Worm (Caenorhabditis elegans) whole organism, L4 larva: ENCODE measurements around the gene ugt-24.

Experiments used
- F10B5.3 ChIP-seq: sonication (generic microtip); optimal IDR thresholded peaks from 2 replicates; lab custom pipeline; 2016; ENCODE audit warnings: mild to moderate bottlenecking, missing genetic modification characterization, missing compliant biosample characterization
- F26F4.8 ChIP-seq: fragments of 200-800 bp; sonication (Bioruptor generic); conservative IDR thresholded peaks from 2 replicates; pipeline ENCODE4 v1.3.6; 2022; ENCODE audit warnings: missing genetic modification characterization, missing compliant biosample characterization
- F49E8.2 ChIP-seq: sonication (generic microtip); optimal IDR thresholded peaks from 2 replicates; lab custom pipeline; 2016; ENCODE audit warnings: missing compliant biosample characterization, mild to moderate bottlenecking, missing genetic modification characterization, borderline replicate concordance
- R02D3.7 ChIP-seq: fragments of 150-350 bp; sonication (generic microtip); optimal IDR thresholded peaks from 3 replicates; lab custom pipeline; 2014; ENCODE audit warnings: missing biosample characterization, missing genetic modification characterization
- T20F7.1 ChIP-seq: fragments of 200-800 bp; sonication (Bioruptor generic); optimal IDR thresholded peaks from 2 replicates; lab custom pipeline; 2018; ENCODE audit warnings: mild to moderate bottlenecking, missing genetic modification characterization, missing compliant biosample characterization
- T26A8.4 ChIP-seq: fragments of 200-800 bp; sonication (Bioruptor generic); IDR thresholded peaks from 2 replicates; pipeline ENCODE4 v1.3.6; 2022; ENCODE audit warnings: missing genetic modification characterization, missing compliant biosample characterization
- Y48G9A.11 ChIP-seq: fragments of 200-800 bp; sonication (Bioruptor generic); IDR thresholded peaks from 2 replicates; pipeline ENCODE4 v1.3.6; 2022; ENCODE audit warnings: missing genetic modification reagents, missing genetic modification characterization, missing compliant biosample characterization
- Y5F2A.4 ChIP-seq: fragments of 200-800 bp; sonication (Bioruptor generic); optimal IDR thresholded peaks from 2 replicates; lab custom pipeline; 2018; ENCODE audit warnings: mild to moderate bottlenecking, missing genetic modification characterization, missing compliant biosample characterization
- ZK337.2 ChIP-seq: fragments of 200-800 bp; sonication (Bioruptor generic); IDR thresholded peaks from 2 replicates; pipeline ENCODE4 v1.3.6; 2022; ENCODE audit warnings: missing genetic modification reagents, missing genetic modification characterization, missing compliant biosample characterization
- ceh-20 ChIP-seq: fragments of 200-800 bp; sonication (Bioruptor generic); IDR thresholded peaks from 2 replicates; pipeline ENCODE4 v1.3.6; 2022; ENCODE audit warnings: missing genetic modification reagents, missing genetic modification characterization, missing compliant biosample characterization
- ceh-28 ChIP-seq: fragments of 150-350 bp; optimal IDR thresholded peaks from 2 replicates; lab custom pipeline; 2014; ENCODE audit warnings: missing biosample characterization, missing genetic modification reagents, missing genetic modification characterization
- ces-1 ChIP-seq: fragments of 150-350 bp; sonication (generic microtip); optimal IDR thresholded peaks from 4 replicates; lab custom pipeline; 2014; ENCODE audit warnings: missing biosample characterization, missing genetic modification reagents, missing genetic modification characterization
- cey-2 ChIP-seq: sonication (generic microtip); optimal IDR thresholded peaks from 3 replicates; lab custom pipeline; 2017; ENCODE audit warnings: missing genetic modification characterization, mild to moderate bottlenecking, missing compliant biosample characterization, antibody characterized with exemption, borderline replicate concordance; ENCODE audit not compliant: insufficient read depth
- daf-12 ChIP-seq: fragments of 150-350 bp; optimal IDR thresholded peaks from 2 replicates; lab custom pipeline; 2014; ENCODE audit warnings: missing biosample characterization, missing genetic modification reagents, missing genetic modification characterization
- daf-16 ChIP-seq, 3 experiments: sonication (generic microtip); optimal IDR thresholded peaks; 2 replicates each; lab custom pipeline; 2016 to 2017; ENCODE audit warnings: missing genetic modification characterization in 3 of 3, missing genetic modification reagents in 3 of 3, mild to moderate bottlenecking in 2 of 3, missing compliant biosample characterization in 2 of 3, missing biosample characterization in 1 of 3, moderate library complexity in 1 of 3
- dmd-6 ChIP-seq: fragments of 200-800 bp; sonication (Bioruptor generic); IDR thresholded peaks from 2 replicates; pipeline ENCODE4 v1.3.6; 2022; ENCODE audit warnings: missing genetic modification reagents, missing genetic modification characterization, missing compliant biosample characterization
- egl-43 ChIP-seq: fragments of 200-800 bp; sonication (Bioruptor generic); IDR thresholded peaks from 2 replicates; pipeline ENCODE4 v1.3.6; 2022; ENCODE audit warnings: missing genetic modification reagents, missing genetic modification characterization, missing compliant biosample characterization
- fkh-10 ChIP-seq: fragments of 150-350 bp; optimal IDR thresholded peaks from 2 replicates; lab custom pipeline; 2014; ENCODE audit warnings: missing biosample characterization, missing genetic modification reagents, missing genetic modification characterization
- hlh-11 ChIP-seq: fragments of 200-800 bp; sonication (Bioruptor generic); optimal IDR thresholded peaks from 2 replicates; lab custom pipeline; 2018; ENCODE audit warnings: mild to moderate bottlenecking, missing genetic modification characterization, missing compliant biosample characterization
- lin-29 ChIP-seq: fragments of 200-800 bp; sonication (Bioruptor generic); IDR thresholded peaks from 2 replicates; pipeline ENCODE4 v1.3.6; 2022; ENCODE audit warnings: missing genetic modification reagents, missing genetic modification characterization, missing compliant biosample characterization
- lin-38 ChIP-seq: fragments of 200-800 bp; sonication (Bioruptor generic); IDR thresholded peaks from 2 replicates; pipeline ENCODE4 v1.3.6; 2022; ENCODE audit warnings: missing genetic modification reagents, missing genetic modification characterization, missing compliant biosample characterization
- madf-5 ChIP-seq, 2 experiments: fragments of 200-800 bp; sonication (Bioruptor generic); IDR thresholded peaks; 2 replicates each; pipeline ENCODE4 v1.3.6; 2022; ENCODE audit warnings: missing compliant biosample characterization in 2 of 2, missing genetic modification characterization in 2 of 2
- madf-9 ChIP-seq: fragments of 200-800 bp; sonication (Bioruptor generic); conservative IDR thresholded peaks from 2 replicates; pipeline ENCODE4 v1.3.6; 2022; ENCODE audit warnings: missing genetic modification reagents, missing genetic modification characterization, missing compliant biosample characterization
- mdl-1 ChIP-seq, 2 experiments: fragments of 150-350 bp in 1 of 2; sonication (generic microtip) in 1 of 2; optimal IDR thresholded peaks; 2 replicates each; lab custom pipeline; 2014 to 2017; ENCODE audit warnings: missing biosample characterization in 2 of 2, missing genetic modification characterization in 2 of 2
- mdt-29 ChIP-seq: fragments of 200-800 bp; sonication (Bioruptor generic); IDR thresholded peaks from 2 replicates; pipeline ENCODE4 v1.3.6; 2022; ENCODE audit warnings: missing genetic modification reagents, missing genetic modification characterization, missing compliant biosample characterization
- mes-2 ChIP-seq: sonication (generic microtip); optimal IDR thresholded peaks from 2 replicates; lab custom pipeline; 2016; ENCODE audit warnings: missing genotype, mild to moderate bottlenecking, missing genetic modification characterization, missing compliant biosample characterization; ENCODE audit not compliant: poor library complexity, severe bottlenecking
- mxl-2 ChIP-seq: fragments of 200-800 bp; sonication (Bioruptor generic); conservative IDR thresholded peaks from 2 replicates; pipeline ENCODE4 v1.3.6; 2022; ENCODE audit warnings: missing genetic modification reagents, missing genetic modification characterization, missing compliant biosample characterization
- nhr-11 ChIP-seq: fragments of 150-350 bp; optimal IDR thresholded peaks from 2 replicates; lab custom pipeline; 2014; ENCODE audit warnings: missing biosample characterization, missing genetic modification characterization
- nhr-237 ChIP-seq: sonication (generic microtip); optimal IDR thresholded peaks from 2 replicates; lab custom pipeline; 2017; ENCODE audit warnings: missing biosample characterization, missing genetic modification characterization
- nhr-41 ChIP-seq: fragments of 200-800 bp; sonication (Bioruptor generic); IDR thresholded peaks from 2 replicates; pipeline ENCODE4 v1.3.6; 2022; ENCODE audit warnings: missing genetic modification reagents, missing genetic modification characterization, missing compliant biosample characterization
- nhr-48 ChIP-seq: sonication (generic microtip); optimal IDR thresholded peaks from 2 replicates; lab custom pipeline; 2016; ENCODE audit warnings: mild to moderate bottlenecking, missing genetic modification characterization, missing compliant biosample characterization
- nhr-76 ChIP-seq: fragments of 150-350 bp; optimal IDR thresholded peaks from 2 replicates; lab custom pipeline; 2014; ENCODE audit warnings: missing biosample characterization, missing genetic modification characterization
- rbr-2 ChIP-seq: sonication (generic microtip); optimal IDR thresholded peaks from 2 replicates; lab custom pipeline; 2016; ENCODE audit warnings: missing genotype, missing genetic modification characterization, missing compliant biosample characterization
- sdz-12 ChIP-seq: fragments of 200-800 bp; sonication (Bioruptor generic); optimal IDR thresholded peaks from 2 replicates; lab custom pipeline; 2018; ENCODE audit warnings: mild to moderate bottlenecking, missing genetic modification characterization, missing compliant biosample characterization
- set-16 ChIP-seq: fragments of 200-800 bp; sonication (Bioruptor generic); IDR thresholded peaks from 2 replicates; pipeline ENCODE4 v1.3.6; 2022; ENCODE audit warnings: missing genetic modification reagents, missing genetic modification characterization, missing compliant biosample characterization
- snpc-1.2 ChIP-seq: fragments of 200-800 bp; sonication (Bioruptor generic); IDR thresholded peaks from 2 replicates; pipeline ENCODE4 v1.3.6; 2022; ENCODE audit warnings: missing genetic modification reagents, missing genetic modification characterization, missing compliant biosample characterization
- spr-1 ChIP-seq: sonication (generic microtip); optimal IDR thresholded peaks from 2 replicates; lab custom pipeline; 2016; ENCODE audit warnings: mild to moderate bottlenecking, missing genetic modification characterization, missing compliant biosample characterization
- tag-97 ChIP-seq: fragments of 200-800 bp; sonication (Bioruptor generic); IDR thresholded peaks from 2 replicates; pipeline ENCODE4 v1.3.6; 2022; ENCODE audit warnings: missing genetic modification characterization, missing compliant biosample characterization
- tra-1 ChIP-seq: fragments of 200-800 bp; sonication (Bioruptor generic); IDR thresholded peaks from 2 replicates; pipeline ENCODE4 v1.3.6; 2022; ENCODE audit warnings: missing genetic modification reagents, missing genetic modification characterization, missing compliant biosample characterization
- unc-130 ChIP-seq: sonication (generic microtip); optimal IDR thresholded peaks from 2 replicates; lab custom pipeline; 2016; ENCODE audit warnings: missing genetic modification reagents, missing genetic modification characterization, missing compliant biosample characterization
- unc-62 ChIP-seq, 3 experiments: fragments of 150-350 bp in 1 of 3; sonication (generic microtip); optimal IDR thresholded peaks in 2 of 3; peaks in 1 of 3; 1 replicate in 1 of 3; 2 replicates in 2 of 3; lab custom pipeline; 2014 to 2017; ENCODE audit warnings: missing biosample characterization in 3 of 3, missing genetic modification characterization in 3 of 3, missing genetic modification reagents in 3 of 3, missing genotype in 1 of 3
- zag-1 ChIP-seq: fragments of 150-350 bp; optimal IDR thresholded peaks from 2 replicates; lab custom pipeline; 2014; ENCODE audit warnings: missing biosample characterization, missing genetic modification characterization
- zfp-2 ChIP-seq: sonication (generic microtip); optimal IDR thresholded peaks from 2 replicates; lab custom pipeline; 2016; ENCODE audit warnings: mild to moderate bottlenecking, missing genetic modification characterization, missing compliant biosample characterization
- zip-11 ChIP-seq: fragments of 200-800 bp; sonication (Bioruptor generic); IDR thresholded peaks from 2 replicates; pipeline ENCODE4 v1.3.6; 2022; ENCODE audit warnings: missing genetic modification characterization, missing compliant biosample characterization
- zip-2 ChIP-seq: fragments of 150-350 bp; optimal IDR thresholded peaks from 2 replicates; lab custom pipeline; 2014; ENCODE audit warnings: missing biosample characterization, missing genetic modification characterization

Gene ugt-24

DNA sequence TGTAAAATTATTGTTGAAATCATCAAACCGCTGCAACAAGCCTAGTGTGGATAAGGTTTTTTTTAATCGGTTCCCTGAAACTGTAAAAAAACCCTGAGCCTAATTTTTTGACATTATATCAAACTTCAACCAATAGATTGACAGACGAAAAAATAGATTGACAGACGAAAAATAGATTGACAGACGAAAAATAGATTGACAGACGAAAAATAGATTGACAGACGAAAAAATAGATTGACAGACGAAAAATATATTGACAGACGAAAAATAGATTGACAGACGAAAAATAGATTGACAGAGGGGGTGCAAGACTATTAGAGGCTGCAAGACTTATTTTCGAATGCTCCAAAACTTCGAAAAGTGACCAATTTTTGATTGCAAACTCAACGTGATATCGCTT lies 562 bp downstream of the ugt-24 start:
- TF ChIP-seq dmd-6, result peak; percentile 41

DNA sequence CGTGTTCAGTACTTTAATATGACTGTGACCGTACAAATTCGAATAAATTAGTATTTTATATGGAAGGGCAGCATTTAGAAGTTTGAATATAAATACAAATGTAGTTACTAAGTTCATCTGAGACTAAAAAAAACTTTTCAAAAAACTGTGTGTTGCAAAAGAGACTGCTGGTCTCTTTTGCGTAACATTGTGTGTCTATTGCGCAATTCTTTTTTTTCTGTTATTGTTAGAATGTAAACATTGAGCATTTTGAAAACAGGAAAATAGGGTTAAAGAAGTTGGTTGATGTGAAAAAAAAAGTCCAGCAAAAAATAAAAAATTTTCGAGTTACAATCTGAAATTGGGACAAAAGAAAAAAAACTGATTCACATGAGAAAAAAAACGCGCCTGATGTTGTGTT lies 1.2 kb downstream of the ugt-24 start:
- TF ChIP-seq zip-2 (tag; lab: Kevin White, UChicago), result peak; percentile 93
- TF ChIP-seq zag-1 (tag; lab: Kevin White, UChicago), result no peak
- TF ChIP-seq set-16 (GFP tag; lab: Robert Waterston, UW), result no peak
- TF ChIP-seq unc-62 (GFP tag; optimal IDR thresholded peaks at IDR 0.05 in 1 of 2; lab: Kevin White, UChicago), result peak in 1 of 2 experiments; percentile 3
- no peak for TF ChIP-seq unc-62 (tag; optimal IDR thresholded peaks at IDR 0.05; lab: Kevin White, UChicago)
- no peak for TF ChIP-seq nhr-76
- TF ChIP-seq, all 104 proteins: peak for 2

DNA sequence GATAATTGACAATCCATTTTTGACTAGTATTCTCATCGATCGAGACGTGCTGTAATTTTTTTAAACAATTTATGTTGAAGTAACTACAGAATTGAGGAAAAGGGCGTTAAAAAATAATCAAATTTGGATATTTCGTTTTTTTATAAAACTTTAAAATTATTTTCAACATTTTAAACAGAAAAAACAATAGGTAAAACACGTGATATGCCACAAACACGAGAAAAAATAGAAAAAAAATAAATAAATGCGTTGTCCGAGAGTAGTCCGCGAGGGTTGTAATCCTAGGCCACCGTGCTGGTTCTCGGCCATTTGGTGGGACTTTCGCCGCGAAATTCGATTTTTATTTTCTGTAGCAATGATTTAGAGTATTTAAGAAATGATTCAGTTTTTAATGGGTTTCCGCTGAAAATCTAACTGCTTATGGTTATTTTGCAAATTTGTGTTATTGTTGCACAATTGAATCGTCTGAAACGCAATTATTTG lies 4.2 kb downstream of the ugt-24 start, which contains the start of gene C49A9.10:
TSS of gene C49A9.10 (minus strand) at position 51 of the 483 bp plus-strand sequence.
- TF ChIP-seq ZK337.2 (GFP tag; lab: Robert Waterston, UW) (peak; percentile 94), daf-16 (GFP tag; optimal IDR thresholded peaks at IDR 0.05; lab: Kevin White, UChicago) (peak in 1 of 2 experiments; percentile 57), daf-16 (tag; optimal IDR thresholded peaks at IDR 0.05; lab: Kevin White, UChicago) (peak; percentile 69), tra-1 (GFP tag; lab: Robert Waterston, UW) (peak; percentile 73; the same call in 1 of the 2 replicates), ces-1 (GFP tag; lab: Kevin White, UChicago) (no peak), zip-2 (tag; lab: Kevin White, UChicago) (no peak), egl-43 (GFP tag; lab: Robert Waterston, UW) (no peak), tag-97 (GFP tag; lab: Robert Waterston, UW) (no peak), zag-1 (tag; lab: Kevin White, UChicago) (no peak), snpc-1.2 (peak; percentile 95), nhr-48 (tag; lab: Kevin White, UChicago) (peak; percentile 52), mdl-1 (tag; optimal IDR thresholded peaks at IDR 0.05; lab: Kevin White, UChicago) (no peak), spr-1 (peak; percentile 38), zip-11 (no peak), zfp-2 (tag; lab: Kevin White, UChicago) (no peak), mdt-29 (GFP tag; lab: Robert Waterston, UW) (peak; percentile 71), daf-12 (no peak), lin-38 (GFP tag; lab: Robert Waterston, UW) (peak; percentile 76; the same call in 1 of the 2 replicates), T20F7.1 (GFP tag; lab: Kevin White, UChicago) (peak; percentile 70), cey-2 (no peak), F10B5.3 (tag; lab: Kevin White, UChicago) (peak; percentile 59), ceh-28 (tag; lab: Kevin White, UChicago) (no peak), sdz-12 (GFP tag; lab: Kevin White, UChicago) (no peak), Y5F2A.4 (GFP tag; lab: Kevin White, UChicago) (no peak), madf-9 (GFP tag; lab: Robert Waterston, UW) (no peak), ceh-20 (GFP tag; lab: Robert Waterston, UW) (no peak; the same call in 1 of the 2 replicates), nhr-41 (GFP tag; lab: Robert Waterston, UW) (no peak), T26A8.4 (GFP tag; lab: Robert Waterston, UW) (no peak), rbr-2 (tag; lab: Kevin White, UChicago) (peak; percentile 70), Y48G9A.11 (GFP tag; lab: Robert Waterston, UW) (peak; percentile 74; the same call in 1 of the 2 replicates), set-16 (GFP tag; lab: Robert Waterston, UW) (no peak), F26F4.8 (GFP tag; lab: Robert Waterston, UW) (no peak), mxl-2 (GFP tag; lab: Robert Waterston, UW) (no peak), F49E8.2 (tag; lab: Kevin White, UChicago) (peak; percentile 82), nhr-11 (tag; lab: Kevin White, UChicago) (peak; percentile 3), nhr-237 (tag; lab: Kevin White, UChicago) (no peak), R02D3.7 (tag; lab: Kevin White, UChicago) (no peak), lin-29 (GFP tag; lab: Robert Waterston, UW) (no peak), fkh-10 (GFP tag; lab: Kevin White, UChicago) (peak; percentile 27), hlh-11 (tag; lab: Kevin White, UChicago) (no peak), unc-130 (GFP tag; lab: Kevin White, UChicago) (peak; percentile 89), mes-2 (tag; lab: Kevin White, UChicago) (peak; percentile 100), madf-5 (GFP tag; IDR thresholded peaks at IDR 0.05; lab: Robert Waterston, UW) (no peak)
